Worm (Caenorhabditis elegans): Measurements from ENCODE around the gene col-139.

DNA sequence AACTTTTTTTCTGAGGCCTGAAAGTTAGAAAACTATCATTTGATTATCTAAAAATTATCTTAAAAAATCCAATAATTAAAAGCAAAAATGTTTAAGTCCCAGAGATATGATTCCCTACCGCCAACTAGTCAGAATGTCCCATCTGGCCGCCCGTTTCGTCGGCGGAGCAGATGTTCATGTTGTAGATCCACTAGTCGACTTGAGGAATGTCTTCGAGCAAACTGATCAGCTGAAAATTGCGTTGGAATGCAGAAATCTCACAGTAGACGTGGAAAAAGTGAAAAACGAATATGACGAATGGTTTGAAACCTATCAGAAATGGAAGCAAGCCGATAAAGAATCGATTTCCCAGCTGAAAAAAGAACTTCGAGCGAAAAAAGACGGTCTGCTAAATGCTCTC lies 35.5 kb upstream of the col-139 start, which contains the start of gene K03B4.1:
- TF ChIP-seq pqm-1 (tag; optimal IDR thresholded peaks at IDR 0.05) (no peak), ceh-19 (GFP tag; optimal IDR thresholded peaks at IDR 0.05) (no peak), fax-1 (tag; optimal IDR thresholded peaks at IDR 0.05) (no peak), ama-1 (optimal IDR thresholded peaks at IDR 0.05) (no peak), dve-1 (tag; optimal IDR thresholded peaks at IDR 0.05) (no peak), nhr-11 (tag; optimal IDR thresholded peaks at IDR 0.05) (no peak), unc-55 (GFP tag; optimal IDR thresholded peaks at IDR 0.05) (no peak), npax-4 (tag; optimal IDR thresholded peaks at IDR 0.05) (no peak), sox-2 (GFP tag; IDR thresholded peaks at IDR 0.05) (no peak)

Data from whole organism, late embryonic.